Fruit fly (Drosophila melanogaster) whole organism, embryonic: ENCODE data around the gene natalisin.

ENCODE experiments used
- Ada2b ChIP-seq: fragments of 200-800 bp; sonication (Bioruptor generic); IDR thresholded peaks from 2 replicates; pipeline ENCODE4 v1.3.6; 2022; ENCODE audit warnings: missing biosample characterization, missing genetic modification characterization
- Asciz ChIP-seq: fragments of 200-800 bp; sonication (Bioruptor generic); optimal IDR thresholded peaks from 2 replicates; lab custom pipeline; 2017; ENCODE audit warnings: missing biosample characterization, mild to moderate bottlenecking, missing genetic modification characterization, missing genetic modification reagents
- Awh ChIP-seq: fragments of 200-800 bp; sonication (Bioruptor generic); IDR thresholded peaks from 2 replicates; pipeline ENCODE4, ENCODE4 v1.3.6; 2022; ENCODE audit warnings: missing biosample characterization, missing genetic modification characterization
- B-H1 ChIP-seq: fragments of 200-800 bp; sonication (Bioruptor generic); IDR thresholded peaks from 3 replicates; pipeline ENCODE4 v1.3.6; 2022; ENCODE audit warnings: missing biosample characterization, missing genetic modification characterization
- Bdp1 ChIP-seq: fragments of 200-800 bp; sonication (Bioruptor generic); optimal IDR thresholded peaks from 3 replicates; lab custom pipeline; 2016; ENCODE audit warnings: missing biosample characterization, missing genetic modification characterization
- Blimp-1 ChIP-seq: fragments of 200-800 bp; sonication (Bioruptor generic); optimal IDR thresholded peaks from 3 replicates; lab custom pipeline; 2018; ENCODE audit warnings: missing biosample characterization, missing genetic modification characterization, mild to moderate bottlenecking, moderate library complexity, missing genetic modification reagents
- Bteb2 ChIP-seq: fragments of 200-800 bp; sonication (Bioruptor generic); optimal IDR thresholded peaks from 2 replicates; lab custom pipeline; 2016; ENCODE audit warnings: missing biosample characterization, missing genetic modification characterization
- CG10543 ChIP-seq: fragments of 200-800 bp; sonication (Bioruptor generic); optimal IDR thresholded peaks from 3 replicates; lab custom pipeline; 2017; ENCODE audit warnings: missing biosample characterization, mild to moderate bottlenecking, missing genetic modification characterization, moderate library complexity
- CG11504 ChIP-seq: fragments of 200-800 bp; sonication (Bioruptor generic); optimal IDR thresholded peaks from 3 replicates; lab custom pipeline; 2019; ENCODE audit warnings: missing biosample characterization, mild to moderate bottlenecking, missing genetic modification characterization, moderate library complexity
- CG12236 ChIP-seq: fragments of 200-800 bp; sonication (Bioruptor generic); optimal IDR thresholded peaks from 2 replicates; lab custom pipeline; 2016; ENCODE audit warnings: missing biosample characterization, missing genetic modification characterization
- CG14441 ChIP-seq: fragments of 200-800 bp; sonication (Bioruptor generic); IDR thresholded peaks from 2 replicates; pipeline ENCODE4 v1.3.6; 2022; ENCODE audit warnings: missing biosample characterization, missing genetic modification characterization
- CG17612 ChIP-seq: fragments of 200-800 bp; sonication (Bioruptor generic); IDR thresholded peaks from 2 replicates; pipeline ENCODE4 v1.3.6; 2022; ENCODE audit warnings: missing biosample characterization, missing genetic modification characterization
- CG30431 ChIP-seq: fragments of 200-800 bp; sonication (Bioruptor generic); optimal IDR thresholded peaks from 2 replicates; lab custom pipeline; 2017; ENCODE audit warnings: missing biosample characterization, missing genetic modification characterization
- CG3995 ChIP-seq: fragments of 200-800 bp; sonication (Bioruptor generic); optimal IDR thresholded peaks from 3 replicates; lab custom pipeline; 2016; ENCODE audit warnings: missing biosample characterization, missing genetic modification characterization
- CG4404 ChIP-seq: fragments of 200-800 bp; sonication (Bioruptor generic); IDR thresholded peaks from 2 replicates; pipeline ENCODE4 v1.3.6; 2022; ENCODE audit warnings: missing biosample characterization, missing genetic modification characterization
- CG5245 ChIP-seq: fragments of 200-800 bp; sonication (Bioruptor generic); optimal IDR thresholded peaks from 3 replicates; lab custom pipeline; 2016; ENCODE audit warnings: missing biosample characterization, missing genetic modification characterization
- CG6813 ChIP-seq: fragments of 200-800 bp; sonication (Bioruptor generic); optimal IDR thresholded peaks from 2 replicates; lab custom pipeline; 2017; ENCODE audit warnings: missing biosample characterization, missing genetic modification characterization, mild to moderate bottlenecking, moderate library complexity, missing genetic modification reagents
- CG8089 ChIP-seq: fragments of 200-800 bp; sonication (Bioruptor generic); optimal IDR thresholded peaks from 3 replicates; lab custom pipeline; 2016; ENCODE audit warnings: missing biosample characterization, missing genetic modification characterization
- CG8290 ChIP-seq, 3 experiments: fragments of 200-800 bp; sonication (Bioruptor generic); optimal IDR thresholded peaks; 2 replicates each; lab custom pipeline; 2016 to 2019; ENCODE audit warnings: missing biosample characterization in 3 of 3, missing genetic modification characterization in 3 of 3, mild to moderate bottlenecking in 2 of 3, moderate library complexity in 1 of 3
- CG8388 ChIP-seq: fragments of 200-800 bp; sonication (Bioruptor generic); optimal IDR thresholded peaks from 2 replicates; lab custom pipeline; 2019; ENCODE audit warnings: missing biosample characterization, mild to moderate bottlenecking, missing genetic modification characterization, moderate library complexity
- CG9817 ChIP-seq: fragments of 200-800 bp; sonication (Bioruptor generic); optimal IDR thresholded peaks from 2 replicates; lab custom pipeline; 2018; ENCODE audit warnings: missing biosample characterization, mild to moderate bottlenecking, missing genetic modification characterization, moderate library complexity
- Chrac-16 ChIP-seq: fragments of 200-800 bp; sonication (Bioruptor generic); optimal IDR thresholded peaks from 3 replicates; lab custom pipeline; 2016; ENCODE audit warnings: missing biosample characterization, missing genetic modification characterization
- Doc3 ChIP-seq: fragments of 200-800 bp; sonication (Bioruptor generic); IDR thresholded peaks from 3 replicates; pipeline ENCODE4 v1.3.6; 2022; ENCODE audit warnings: missing biosample characterization, missing genetic modification characterization; ENCODE audit not compliant: partially characterized antibody
- Fer1 ChIP-seq: fragments of 200-800 bp; sonication (Bioruptor generic); optimal IDR thresholded peaks from 2 replicates; lab custom pipeline; 2017; ENCODE audit warnings: missing biosample characterization, mild to moderate bottlenecking, missing genetic modification characterization
- Gsc ChIP-seq: fragments of 200-800 bp; sonication (Bioruptor generic); IDR thresholded peaks from 2 replicates; pipeline ENCODE4 v1.3.6; 2022; ENCODE audit warnings: missing biosample characterization, missing genetic modification characterization
- H15 ChIP-seq: fragments of 200-800 bp; sonication (Bioruptor generic); IDR thresholded peaks from 3 replicates; pipeline ENCODE4 v1.3.6; 2022; ENCODE audit warnings: missing biosample characterization, missing genetic modification characterization
- Hr3 ChIP-seq: fragments of 200-800 bp; sonication (Bioruptor generic); optimal IDR thresholded peaks from 3 replicates; lab custom pipeline; 2016; ENCODE audit warnings: missing biosample characterization, missing genetic modification characterization
- NC2α ChIP-seq: fragments of 200-800 bp; sonication (Bioruptor generic); optimal IDR thresholded peaks from 2 replicates; lab custom pipeline; 2016; ENCODE audit warnings: missing biosample characterization, missing genetic modification characterization
- Sox102F ChIP-seq: fragments of 200-800 bp; sonication (Bioruptor generic); optimal IDR thresholded peaks from 2 replicates; lab custom pipeline; 2018; ENCODE audit warnings: missing biosample characterization, mild to moderate bottlenecking, missing genetic modification characterization, moderate library complexity
- Spps ChIP-seq: fragments of 200-800 bp; sonication (Bioruptor generic); optimal IDR thresholded peaks from 2 replicates; lab custom pipeline; 2018; ENCODE audit warnings: missing biosample characterization, mild to moderate bottlenecking, missing genetic modification characterization
- Taf1 ChIP-seq: fragments of 200-800 bp; sonication (Bioruptor generic); IDR thresholded peaks from 2 replicates; pipeline ENCODE4 v1.3.6; 2022; ENCODE audit warnings: missing biosample characterization, missing genetic modification characterization
- Xrp1 ChIP-seq: fragments of 200-800 bp; sonication (Bioruptor generic); IDR thresholded peaks from 2 replicates; pipeline ENCODE4 v1.3.6; 2022; ENCODE audit warnings: missing biosample characterization, missing genetic modification characterization
- ara ChIP-seq: fragments of 200-800 bp; sonication (Bioruptor generic); IDR thresholded peaks from 2 replicates; pipeline ENCODE4 v1.3.6; 2022; ENCODE audit warnings: missing biosample characterization, missing genetic modification characterization
- ash1 ChIP-seq: fragments of 200-800 bp; sonication (Bioruptor generic); optimal IDR thresholded peaks from 2 replicates; lab custom pipeline; 2018; ENCODE audit warnings: missing biosample characterization, mild to moderate bottlenecking, missing genetic modification characterization
- bbx ChIP-seq: fragments of 200-800 bp; sonication (Bioruptor generic); IDR thresholded peaks from 2 replicates; pipeline ENCODE4 v1.3.6; 2022; ENCODE audit warnings: missing biosample characterization, missing genetic modification characterization; ENCODE audit not compliant: partially characterized antibody
- chm ChIP-seq: fragments of 200-800 bp; sonication (Bioruptor generic); IDR thresholded peaks from 2 replicates; pipeline ENCODE4 v1.3.6; 2022; ENCODE audit warnings: missing biosample characterization, missing genetic modification characterization
- crp ChIP-seq, 2 experiments: fragments of 200-800 bp; sonication (Bioruptor generic); optimal IDR thresholded peaks; 2 replicates in 1 of 2; 3 replicates in 1 of 2; lab custom pipeline; 2017; ENCODE audit warnings: missing biosample characterization in 2 of 2, missing genetic modification characterization in 2 of 2, mild to moderate bottlenecking in 1 of 2, moderate library complexity in 1 of 2
- cwo ChIP-seq: fragments of 200-800 bp; sonication (Bioruptor generic); optimal IDR thresholded peaks from 3 replicates; lab custom pipeline; 2017; ENCODE audit warnings: missing biosample characterization, missing genetic modification characterization, mild to moderate bottlenecking, moderate library complexity, missing genetic modification reagents
- dm ChIP-seq: fragments of 200-800 bp; sonication (Bioruptor generic); optimal IDR thresholded peaks from 3 replicates; lab custom pipeline; 2016; ENCODE audit warnings: missing biosample characterization, missing genetic modification characterization
- insv ChIP-seq, 2 experiments: fragments of 200-800 bp; sonication (Bioruptor generic); optimal IDR thresholded peaks; 3 replicates each; lab custom pipeline; 2016 to 2018; ENCODE audit warnings: missing biosample characterization in 2 of 2, missing genetic modification characterization in 2 of 2
- maf-S ChIP-seq: fragments of 200-800 bp; sonication (Bioruptor generic); optimal IDR thresholded peaks from 2 replicates; lab custom pipeline; 2016; ENCODE audit warnings: missing biosample characterization, missing genetic modification characterization
- mirr ChIP-seq: fragments of 200-800 bp; sonication (Bioruptor generic); optimal IDR thresholded peaks from 3 replicates; lab custom pipeline; 2018; ENCODE audit warnings: missing biosample characterization, mild to moderate bottlenecking, missing genetic modification characterization
- nerfin-2 ChIP-seq: fragments of 200-800 bp; sonication (Bioruptor generic); IDR thresholded peaks from 2 replicates; pipeline ENCODE4 v1.3.6; 2022; ENCODE audit warnings: missing biosample characterization, missing genetic modification characterization; ENCODE audit not compliant: partially characterized antibody
- sc ChIP-seq, 3 experiments: fragments of >200 bp in 2 of 3; fragments of 200-800 bp in 1 of 3; sonication (Bioruptor generic) in 1 of 3; optimal IDR thresholded peaks; 2 replicates in 2 of 3; 3 replicates in 1 of 3; lab custom pipeline; 2017; ENCODE audit warnings: mild to moderate bottlenecking in 1 of 3, missing biosample characterization in 1 of 3, missing genetic modification characterization in 1 of 3, missing genetic modification reagents in 1 of 3
- sens-2 ChIP-seq: fragments of 200-800 bp; sonication (Bioruptor generic); IDR thresholded peaks from 2 replicates; pipeline ENCODE4 v1.3.6; 2022; ENCODE audit warnings: missing biosample characterization, missing genetic modification characterization
- sr ChIP-seq: fragments of 200-800 bp; sonication (Bioruptor generic); IDR thresholded peaks from 3 replicates; pipeline ENCODE4 v1.3.6; 2022; ENCODE audit warnings: missing biosample characterization, missing genetic modification characterization
- tgo ChIP-seq: fragments of 200-800 bp; sonication (Bioruptor generic); IDR thresholded peaks from 3 replicates; pipeline ENCODE4 v1.3.6; 2022; ENCODE audit warnings: missing biosample characterization, missing genetic modification characterization
- zfh1 ChIP-seq: fragments of 200-800 bp; sonication (Bioruptor generic); IDR thresholded peaks from 3 replicates; pipeline ENCODE4 v1.3.6; 2022; ENCODE audit warnings: missing biosample characterization, missing genetic modification characterization

natalisin gene

DNA sequence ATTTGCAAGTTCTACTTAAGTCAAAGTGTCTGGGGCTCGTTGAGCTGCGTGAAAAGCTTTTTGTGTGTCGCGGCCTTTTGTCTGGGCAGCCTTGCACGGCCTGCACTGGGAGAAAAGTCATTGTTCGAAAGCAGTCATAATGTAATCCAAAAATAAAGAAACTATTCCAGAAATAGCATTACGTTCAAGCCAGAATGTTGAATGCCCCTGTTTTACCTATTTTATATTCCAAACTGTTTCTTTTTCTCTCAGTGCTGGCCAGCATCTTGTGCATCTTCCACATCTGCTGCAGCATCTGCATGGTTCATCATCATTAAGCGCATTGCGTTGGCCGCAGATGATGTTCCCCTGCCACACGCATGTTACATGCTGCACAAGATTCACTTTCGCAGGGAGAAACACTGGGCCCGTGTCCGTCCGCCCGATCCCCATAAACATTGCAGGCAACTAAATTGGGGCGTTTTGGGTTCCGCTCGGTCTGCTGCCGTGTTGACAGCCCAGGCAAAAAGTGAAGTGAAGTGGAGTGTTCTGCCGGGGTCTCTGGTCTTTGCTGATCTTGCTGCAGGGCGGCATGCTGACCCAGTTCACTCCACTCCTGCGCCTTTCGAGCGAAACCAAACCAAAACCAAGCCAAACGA is 4.9 kb upstream of the natalisin start (continued):
- TF ChIP-seq CG17612 (GFP tag; lab: Robert Waterston, UW) = no peak
- TF ChIP-seq Sox102F (GFP tag; lab: Kevin White, UChicago) = peak; percentile 77
- TF ChIP-seq chm (GFP tag; lab: Robert Waterston, UW) = peak; percentile 67
- TF ChIP-seq Xrp1 (GFP tag; lab: Robert Waterston, UW) = peak; percentile 77
- 0 out of 3 replicates have a peak, but pooled peaks have one; percentile 19 for TF ChIP-seq sr (GFP tag; lab: Robert Waterston, UW)
- peak; percentile 67 for TF ChIP-seq sens-2 (GFP tag; lab: Robert Waterston, UW)
- peak; percentile 18 for TF ChIP-seq CG12236 (GFP tag; lab: Kevin White, UChicago)
- TF ChIP-seq CG10543 (GFP tag; lab: Kevin White, UChicago) = no peak
- no peak for TF ChIP-seq sc (optimal IDR thresholded peaks at IDR 0.05; lab: Kevin White, UChicago)
- TF ChIP-seq sc (GFP tag; optimal IDR thresholded peaks at IDR 0.05; lab: Kevin White, UChicago) = peak; percentile 43
- TF ChIP-seq mirr (GFP tag; lab: Kevin White, UChicago) = no peak
- TF ChIP-seq CG8388 = peak; percentile 67
- TF ChIP-seq H15 (GFP tag; lab: Robert Waterston, UW) = peak; percentile 48; the same call in 1 of the 3 replicates
- TF ChIP-seq NC2α (GFP tag; lab: Kevin White, UChicago) = peak; percentile 27
- peak; percentile 31 for TF ChIP-seq Hr3
- 0 out of 2 replicates have a peak, but pooled peaks have one; percentile 7 for TF ChIP-seq CG4404 (GFP tag; lab: Robert Waterston, UW)
- TF ChIP-seq insv (GFP tag; optimal IDR thresholded peaks at IDR 0.05; lab: Kevin White, UChicago) = no peak
- TF ChIP-seq maf-S (GFP tag; lab: Kevin White, UChicago) = no peak
- no peak for TF ChIP-seq CG8290 (GFP tag; optimal IDR thresholded peaks at IDR 0.05; lab: Kevin White, UChicago)
- TF ChIP-seq CG8290 (tag; optimal IDR thresholded peaks at IDR 0.05; lab: Kevin White, UChicago) = no peak
- peak; percentile 61 for TF ChIP-seq Chrac-16 (GFP tag; lab: Kevin White, UChicago)
- TF ChIP-seq tgo = peak; percentile 50; the same call in 1 of the 3 replicates
- no peak for TF ChIP-seq CG3995 (GFP tag; lab: Kevin White, UChicago)
- TF ChIP-seq B-H1 (GFP tag; lab: Robert Waterston, UW) = 0 out of 3 replicates have a peak, but pooled peaks have one; percentile 29
- peak; percentile 68 for TF ChIP-seq CG5245 (GFP tag; lab: Kevin White, UChicago)
- TF ChIP-seq Spps = peak; percentile 20
- peak; percentile 66; the same call in 1 of the 2 replicates for TF ChIP-seq Ada2b (GFP tag; lab: Robert Waterston, UW)
- no peak for TF ChIP-seq CG6813
- TF ChIP-seq nerfin-2 (GFP tag; lab: Robert Waterston, UW) = no peak
- TF ChIP-seq CG14441 = peak; percentile 58
- TF ChIP-seq zfh1 (GFP tag; lab: Robert Waterston, UW) = peak; percentile 74; the same call in 2 of the 3 replicates
- TF ChIP-seq CG9817 = peak; percentile 3
- peak; percentile 57 for TF ChIP-seq CG8089 (GFP tag; lab: Kevin White, UChicago)
- no peak for TF ChIP-seq Bteb2 (GFP tag; lab: Kevin White, UChicago)
- TF ChIP-seq ash1 (GFP tag; lab: Kevin White, UChicago) = no peak
- no peak for TF ChIP-seq Fer1 (GFP tag; lab: Kevin White, UChicago)
- no peak for TF ChIP-seq Bdp1 (GFP tag; lab: Kevin White, UChicago)
- peak; percentile 19 for TF ChIP-seq Asciz
- TF ChIP-seq Doc3 (GFP tag; lab: Robert Waterston, UW) = no peak
- no peak for TF ChIP-seq bbx (GFP tag; lab: Robert Waterston, UW)
- TF ChIP-seq crp (GFP tag; optimal IDR thresholded peaks at IDR 0.05; lab: Kevin White, UChicago) = no peak
- TF ChIP-seq Gsc = no peak
- TF ChIP-seq dm (GFP tag; lab: Kevin White, UChicago) = no peak
- no peak for TF ChIP-seq Taf1 (GFP tag; lab: Robert Waterston, UW)
- no peak for TF ChIP-seq cwo (GFP tag; lab: Kevin White, UChicago)
- peak; percentile 80 for TF ChIP-seq Blimp-1 (GFP tag; lab: Kevin White, UChicago)
- TF ChIP-seq CG11504 (tag; lab: Kevin White, UChicago) = peak; percentile 68
- peak; percentile 74; the same call in 1 of the 2 replicates for TF ChIP-seq Awh
- TF ChIP-seq ara (GFP tag; lab: Robert Waterston, UW) = peak; percentile 81
- TF ChIP-seq CG30431 (GFP tag; lab: Kevin White, UChicago) = peak; percentile 41
